Worm (Caenorhabditis elegans) whole organism, L4 larva: ENCODE results near the gene pbs-6.

Experiments
- F10B5.3 ChIP-seq: sonication (generic microtip); optimal IDR thresholded peaks from 2 replicates; lab custom pipeline; 2016; ENCODE audit warnings: mild to moderate bottlenecking, missing genetic modification characterization, missing compliant biosample characterization
- F49E8.2 ChIP-seq: sonication (generic microtip); optimal IDR thresholded peaks from 2 replicates; lab custom pipeline; 2016; ENCODE audit warnings: missing compliant biosample characterization, mild to moderate bottlenecking, missing genetic modification characterization, borderline replicate concordance
- R02D3.7 ChIP-seq: fragments of 150-350 bp; sonication (generic microtip); optimal IDR thresholded peaks from 3 replicates; lab custom pipeline; 2014; ENCODE audit warnings: missing biosample characterization, missing genetic modification characterization
- T26A8.4 ChIP-seq: fragments of 200-800 bp; sonication (Bioruptor generic); IDR thresholded peaks from 2 replicates; pipeline ENCODE4 v1.3.6; 2022; ENCODE audit warnings: missing genetic modification characterization, missing compliant biosample characterization
- Y75B8A.6 ChIP-seq: fragments of 200-800 bp; sonication (Bioruptor generic); IDR thresholded peaks from 2 replicates; pipeline ENCODE4 v1.3.6; 2022; ENCODE audit warnings: missing genetic modification reagents, missing genetic modification characterization, missing compliant biosample characterization
- ZK546.5 ChIP-seq, 2 experiments: sonication (generic microtip); optimal IDR thresholded peaks; 2 replicates each; lab custom pipeline; 2017; ENCODE audit warnings: missing biosample characterization in 2 of 2, missing genetic modification characterization in 2 of 2
- aly-2 ChIP-seq: sonication (generic microtip); optimal IDR thresholded peaks from 2 replicates; lab custom pipeline; 2018; ENCODE audit warnings: missing biosample characterization, missing genetic modification characterization
- arid-1 ChIP-seq: fragments of 200-800 bp; sonication (Bioruptor generic); conservative IDR thresholded peaks from 2 replicates; pipeline ENCODE4 v1.3.6; 2022; ENCODE audit warnings: missing genetic modification reagents, missing genetic modification characterization, missing compliant biosample characterization
- ceh-20 ChIP-seq: fragments of 200-800 bp; sonication (Bioruptor generic); IDR thresholded peaks from 2 replicates; pipeline ENCODE4 v1.3.6; 2022; ENCODE audit warnings: missing genetic modification reagents, missing genetic modification characterization, missing compliant biosample characterization
- ceh-32 ChIP-seq: sonication (generic microtip); optimal IDR thresholded peaks from 2 replicates; lab custom pipeline; 2016; ENCODE audit warnings: mild to moderate bottlenecking, missing genetic modification characterization, missing compliant biosample characterization; ENCODE audit not compliant: poor library complexity
- ces-1 ChIP-seq: fragments of 150-350 bp; sonication (generic microtip); optimal IDR thresholded peaks from 4 replicates; lab custom pipeline; 2014; ENCODE audit warnings: missing biosample characterization, missing genetic modification reagents, missing genetic modification characterization
- ctbp-1 ChIP-seq: fragments of 200-800 bp; sonication (Bioruptor generic); IDR thresholded peaks from 2 replicates; pipeline ENCODE4 v1.3.6; 2022; ENCODE audit warnings: missing genetic modification reagents, missing genetic modification characterization, missing compliant biosample characterization
- daf-16 ChIP-seq, 3 experiments: sonication (generic microtip); optimal IDR thresholded peaks; 2 replicates each; lab custom pipeline; 2016 to 2017; ENCODE audit warnings: missing genetic modification characterization in 3 of 3, missing genetic modification reagents in 3 of 3, mild to moderate bottlenecking in 2 of 3, missing compliant biosample characterization in 2 of 3, missing biosample characterization in 1 of 3, moderate library complexity in 1 of 3
- dmd-6 ChIP-seq: fragments of 200-800 bp; sonication (Bioruptor generic); IDR thresholded peaks from 2 replicates; pipeline ENCODE4 v1.3.6; 2022; ENCODE audit warnings: missing genetic modification reagents, missing genetic modification characterization, missing compliant biosample characterization
- dmd-8 ChIP-seq: fragments of 200-800 bp; sonication (Bioruptor generic); IDR thresholded peaks from 2 replicates; pipeline ENCODE4 v1.3.6; 2022; ENCODE audit warnings: missing genetic modification characterization, missing compliant biosample characterization
- dpl-1 ChIP-seq: fragments of 150-350 bp; optimal IDR thresholded peaks from 2 replicates; lab custom pipeline; 2014; ENCODE audit warnings: missing biosample characterization, missing genetic modification reagents, missing genetic modification characterization
- duxl-1 ChIP-seq: sonication (generic microtip); optimal IDR thresholded peaks from 2 replicates; lab custom pipeline; 2016; ENCODE audit warnings: mild to moderate bottlenecking, missing genetic modification characterization, moderate library complexity, missing compliant biosample characterization; ENCODE audit not compliant: poor library complexity
- egl-27 ChIP-seq: sonication (generic microtip); optimal IDR thresholded peaks from 3 replicates; lab custom pipeline; 2017; ENCODE audit warnings: missing biosample characterization, missing genetic modification reagents, missing genetic modification characterization
- fkh-10 ChIP-seq: fragments of 150-350 bp; optimal IDR thresholded peaks from 2 replicates; lab custom pipeline; 2014; ENCODE audit warnings: missing biosample characterization, missing genetic modification reagents, missing genetic modification characterization
- fos-1 ChIP-seq: fragments of 150-350 bp; optimal IDR thresholded peaks from 2 replicates; lab custom pipeline; 2014; ENCODE audit warnings: missing biosample characterization, missing genetic modification characterization
- gei-8 ChIP-seq: fragments of 200-800 bp; sonication (Bioruptor generic); optimal IDR thresholded peaks from 2 replicates; lab custom pipeline; 2018; ENCODE audit warnings: mild to moderate bottlenecking, missing genetic modification characterization, missing compliant biosample characterization
- hif-1 ChIP-seq, 2 experiments: sonication (generic microtip); optimal IDR thresholded peaks; 2 replicates each; lab custom pipeline; 2016 to 2017; ENCODE audit warnings: missing compliant biosample characterization in 2 of 2, missing genetic modification characterization in 2 of 2, missing genetic modification reagents in 2 of 2, missing genotype in 2 of 2, mild to moderate bottlenecking in 1 of 2
- hlh-11 ChIP-seq: fragments of 200-800 bp; sonication (Bioruptor generic); optimal IDR thresholded peaks from 2 replicates; lab custom pipeline; 2018; ENCODE audit warnings: mild to moderate bottlenecking, missing genetic modification characterization, missing compliant biosample characterization
- hlh-30 ChIP-seq: sonication (generic microtip); optimal IDR thresholded peaks from 2 replicates; lab custom pipeline; 2017; ENCODE audit warnings: antibody characterized with exemption, mild to moderate bottlenecking, missing genetic modification characterization, missing compliant biosample characterization; ENCODE audit not compliant: insufficient read depth
- jun-1 ChIP-seq: fragments of 150-350 bp; optimal IDR thresholded peaks from 2 replicates; lab custom pipeline; 2014; ENCODE audit warnings: missing biosample characterization, missing genetic modification reagents, missing genetic modification characterization
- lin-1 ChIP-seq: fragments of 200-800 bp; sonication (Bioruptor generic); IDR thresholded peaks from 2 replicates; pipeline ENCODE4 v1.3.6; 2022; ENCODE audit warnings: missing genetic modification reagents, missing genetic modification characterization, missing compliant biosample characterization
- lin-38 ChIP-seq: fragments of 200-800 bp; sonication (Bioruptor generic); IDR thresholded peaks from 2 replicates; pipeline ENCODE4 v1.3.6; 2022; ENCODE audit warnings: missing genetic modification reagents, missing genetic modification characterization, missing compliant biosample characterization
- lin-39 ChIP-seq: fragments of 150-350 bp; optimal IDR thresholded peaks from 2 replicates; lab custom pipeline; 2014; ENCODE audit warnings: missing biosample characterization, missing genetic modification reagents, missing genetic modification characterization
- lsy-2 ChIP-seq, 2 experiments: fragments of 150-350 bp in 1 of 2; sonication (generic microtip) in 1 of 2; optimal IDR thresholded peaks; 2 replicates each; lab custom pipeline; 2014 to 2017; ENCODE audit warnings: missing biosample characterization in 2 of 2, missing genetic modification characterization in 2 of 2
- madf-9 ChIP-seq: fragments of 200-800 bp; sonication (Bioruptor generic); conservative IDR thresholded peaks from 2 replicates; pipeline ENCODE4 v1.3.6; 2022; ENCODE audit warnings: missing genetic modification reagents, missing genetic modification characterization, missing compliant biosample characterization
- mdl-1 ChIP-seq, 2 experiments: fragments of 150-350 bp in 1 of 2; sonication (generic microtip) in 1 of 2; optimal IDR thresholded peaks; 2 replicates each; lab custom pipeline; 2014 to 2017; ENCODE audit warnings: missing biosample characterization in 2 of 2, missing genetic modification characterization in 2 of 2
- mdt-29 ChIP-seq: fragments of 200-800 bp; sonication (Bioruptor generic); IDR thresholded peaks from 2 replicates; pipeline ENCODE4 v1.3.6; 2022; ENCODE audit warnings: missing genetic modification reagents, missing genetic modification characterization, missing compliant biosample characterization
- mes-2 ChIP-seq: sonication (generic microtip); optimal IDR thresholded peaks from 2 replicates; lab custom pipeline; 2016; ENCODE audit warnings: missing genotype, mild to moderate bottlenecking, missing genetic modification characterization, missing compliant biosample characterization; ENCODE audit not compliant: poor library complexity, severe bottlenecking
- nhr-102 ChIP-seq: sonication (generic microtip); optimal IDR thresholded peaks from 2 replicates; lab custom pipeline; 2016; ENCODE audit warnings: mild to moderate bottlenecking, missing genetic modification characterization, moderate library complexity, missing compliant biosample characterization
- nhr-11 ChIP-seq: fragments of 150-350 bp; optimal IDR thresholded peaks from 2 replicates; lab custom pipeline; 2014; ENCODE audit warnings: missing biosample characterization, missing genetic modification characterization
- nhr-42 ChIP-seq: fragments of 200-800 bp; sonication (Bioruptor generic); IDR thresholded peaks from 2 replicates; pipeline ENCODE4 v1.3.6; 2022; ENCODE audit warnings: missing genetic modification characterization, missing compliant biosample characterization
- nhr-48 ChIP-seq: sonication (generic microtip); optimal IDR thresholded peaks from 2 replicates; lab custom pipeline; 2016; ENCODE audit warnings: mild to moderate bottlenecking, missing genetic modification characterization, missing compliant biosample characterization
- nhr-6 ChIP-seq: fragments of 150-350 bp; optimal IDR thresholded peaks from 2 replicates; lab custom pipeline; 2014; ENCODE audit warnings: missing biosample characterization, missing genetic modification characterization
- nhr-77 ChIP-seq: fragments of 150-350 bp; optimal IDR thresholded peaks from 2 replicates; lab custom pipeline; 2014; ENCODE audit warnings: missing biosample characterization, missing genetic modification characterization
- php-3 ChIP-seq: fragments of 200-800 bp; sonication (Bioruptor generic); IDR thresholded peaks from 2 replicates; pipeline ENCODE4 v1.3.6; 2022; ENCODE audit warnings: missing genetic modification reagents, missing genetic modification characterization, missing compliant biosample characterization
- pqm-1 ChIP-seq: sonication (generic microtip); optimal IDR thresholded peaks from 2 replicates; lab custom pipeline; 2017; ENCODE audit warnings: missing biosample characterization, missing genetic modification characterization
- rbr-2 ChIP-seq: sonication (generic microtip); optimal IDR thresholded peaks from 2 replicates; lab custom pipeline; 2016; ENCODE audit warnings: missing genotype, missing genetic modification characterization, missing compliant biosample characterization
- spr-1 ChIP-seq: sonication (generic microtip); optimal IDR thresholded peaks from 2 replicates; lab custom pipeline; 2016; ENCODE audit warnings: mild to moderate bottlenecking, missing genetic modification characterization, missing compliant biosample characterization
- tra-1 ChIP-seq: fragments of 200-800 bp; sonication (Bioruptor generic); IDR thresholded peaks from 2 replicates; pipeline ENCODE4 v1.3.6; 2022; ENCODE audit warnings: missing genetic modification reagents, missing genetic modification characterization, missing compliant biosample characterization
- unc-130 ChIP-seq: sonication (generic microtip); optimal IDR thresholded peaks from 2 replicates; lab custom pipeline; 2016; ENCODE audit warnings: missing genetic modification reagents, missing genetic modification characterization, missing compliant biosample characterization
- unc-39 ChIP-seq: sonication (generic microtip); optimal IDR thresholded peaks from 2 replicates; lab custom pipeline; 2017; ENCODE audit warnings: missing biosample characterization, missing genetic modification characterization
- unc-62 ChIP-seq, 3 experiments: fragments of 150-350 bp in 1 of 3; sonication (generic microtip); optimal IDR thresholded peaks in 2 of 3; peaks in 1 of 3; 1 replicate in 1 of 3; 2 replicates in 2 of 3; lab custom pipeline; 2014 to 2017; ENCODE audit warnings: missing biosample characterization in 3 of 3, missing genetic modification characterization in 3 of 3, missing genetic modification reagents in 3 of 3, missing genotype in 1 of 3
- ztf-11 ChIP-seq: fragments of 150-350 bp; optimal IDR thresholded peaks from 2 replicates; lab custom pipeline; 2014; ENCODE audit warnings: missing biosample characterization, missing genetic modification characterization
- ztf-7 ChIP-seq: fragments of 150-350 bp; optimal IDR thresholded peaks from 2 replicates; lab custom pipeline; 2014; ENCODE audit warnings: missing biosample characterization, missing genetic modification characterization

pbs-6 gene

DNA sequence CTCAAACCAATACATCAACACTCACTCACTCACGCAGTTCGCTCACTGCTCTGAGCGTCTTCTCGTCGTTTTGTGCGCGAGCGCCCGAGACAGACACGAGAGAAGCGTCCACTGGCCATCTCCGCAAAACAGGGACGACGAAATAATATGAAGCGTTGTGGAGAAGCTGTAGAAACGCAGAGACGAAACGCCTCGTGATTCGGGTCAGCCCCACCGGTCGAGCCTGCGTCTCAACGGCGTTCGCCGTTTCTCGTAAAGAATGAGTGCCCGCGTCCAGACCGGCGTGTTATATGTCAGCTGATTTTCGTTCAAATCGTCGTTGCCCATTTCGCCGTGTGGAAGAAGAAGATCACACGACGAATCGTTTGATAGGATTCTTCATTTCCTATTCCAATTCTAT lies 16.4 kb downstream of the pbs-6 start, which contains the start of gene fbxl-1 (continued):
- no peak for TF ChIP-seq ceh-32
- peak; percentile 5 for TF ChIP-seq gei-8 (GFP tag; lab: Kevin White, UChicago)
- TF ChIP-seq lin-38 (GFP tag; lab: Robert Waterston, UW), result peak; percentile 59
- TF ChIP-seq madf-9, result peak; percentile 57; the same call in 1 of the 2 replicates
- peak; percentile 76 for TF ChIP-seq nhr-6 (tag; lab: Kevin White, UChicago)
- peak; percentile 80 for TF ChIP-seq ceh-20 (GFP tag; lab: Robert Waterston, UW)
- TF ChIP-seq mdl-1 (tag; optimal IDR thresholded peaks at IDR 0.05; lab: Kevin White, UChicago), result peak; percentile 67 to 97
- TF ChIP-seq nhr-48, result peak; percentile 31
- TF ChIP-seq jun-1 (tag; lab: Kevin White, UChicago), result peak; percentile 23
- TF ChIP-seq unc-62 (GFP tag; optimal IDR thresholded peaks at IDR 0.05 in 1 of 2; lab: Kevin White, UChicago), result peak in 1 of 2 experiments; percentile 99
- no peak for TF ChIP-seq unc-62 (tag; optimal IDR thresholded peaks at IDR 0.05; lab: Kevin White, UChicago)
- peak; percentile 60; the same call in 1 of the 2 replicates for TF ChIP-seq T26A8.4 (GFP tag; lab: Robert Waterston, UW)
- TF ChIP-seq dpl-1 (GFP tag; lab: Kevin White, UChicago), result peak; percentile 16
- peak; percentile 78 for TF ChIP-seq ctbp-1
- peak; percentile 61 for TF ChIP-seq mes-2 (tag; lab: Kevin White, UChicago)
- peak; percentile 87 for TF ChIP-seq rbr-2
- peak; percentile 30 for TF ChIP-seq ztf-7 (tag; lab: Kevin White, UChicago)
- peak; percentile 6 for TF ChIP-seq duxl-1 (tag; lab: Kevin White, UChicago)
- no peak for TF ChIP-seq ztf-11 (tag; lab: Kevin White, UChicago)
- TF ChIP-seq spr-1 (tag; lab: Kevin White, UChicago), result peak; percentile 36
- peak; percentile 99 for TF ChIP-seq hlh-11 (tag; lab: Kevin White, UChicago)
- TF ChIP-seq lin-39, result peak; percentile 12
- TF ChIP-seq fkh-10 (GFP tag; lab: Kevin White, UChicago), result peak; percentile 28
- TF ChIP-seq ces-1, result no peak
- 0 out of 2 replicates have a peak, but pooled peaks have one; percentile 35 for TF ChIP-seq lin-1
- no peak for TF ChIP-seq daf-16 (GFP tag; optimal IDR thresholded peaks at IDR 0.05; lab: Kevin White, UChicago)
- TF ChIP-seq daf-16 (tag; optimal IDR thresholded peaks at IDR 0.05; lab: Kevin White, UChicago), result peak; percentile 64
- TF ChIP-seq nhr-42 (GFP tag; lab: Robert Waterston, UW), result peak; percentile 41; the same call in 1 of the 2 replicates
- TF ChIP-seq unc-39 (tag; lab: Kevin White, UChicago), result no peak
- peak; percentile 91 for TF ChIP-seq nhr-11
- peak; percentile 80 to 82 for TF ChIP-seq lsy-2 (tag; optimal IDR thresholded peaks at IDR 0.05; lab: Kevin White, UChicago)
- TF ChIP-seq php-3 (GFP tag; lab: Robert Waterston, UW), result 0 out of 2 replicates have a peak, but pooled peaks have one; percentile 39
- no peak for TF ChIP-seq unc-130 (GFP tag; lab: Kevin White, UChicago)
- peak; percentile 16 to 84 for TF ChIP-seq hif-1 (tag; optimal IDR thresholded peaks at IDR 0.05; lab: Kevin White, UChicago)
- TF ChIP-seq aly-2 (tag; lab: Kevin White, UChicago), result peak; percentile 28
- TF ChIP-seq dmd-8, result no peak
- TF ChIP-seq pqm-1 (tag; lab: Kevin White, UChicago), result peak; percentile 15
- TF ChIP-seq ZK546.5 (tag; optimal IDR thresholded peaks at IDR 0.05; lab: Kevin White, UChicago), result peak in 1 of 2 experiments; percentile 39
- peak; percentile 83 for TF ChIP-seq nhr-77
- peak; percentile 64 for TF ChIP-seq arid-1 (GFP tag; lab: Robert Waterston, UW)
- peak; percentile 86 for TF ChIP-seq dmd-6 (GFP tag; lab: Robert Waterston, UW)

DNA sequence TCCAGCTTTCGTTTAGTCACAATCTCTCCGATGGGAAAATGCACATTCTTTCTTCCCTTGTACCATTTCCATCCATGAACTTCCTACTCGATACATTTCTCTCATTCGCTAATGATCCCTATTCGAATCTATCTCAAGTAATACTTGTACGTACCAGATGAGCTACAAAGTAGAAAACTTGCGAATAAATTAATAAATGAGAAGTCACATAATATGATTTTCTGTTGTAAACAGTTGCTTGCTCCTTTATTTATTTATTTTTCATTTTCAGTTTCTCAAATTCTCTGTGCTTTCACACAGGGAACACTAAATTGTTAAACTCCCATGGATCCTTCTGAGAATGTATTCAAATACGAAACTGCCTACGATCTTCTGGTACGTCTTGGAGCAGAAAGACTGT lies 17.7 kb downstream of the pbs-6 start, which contains the start of gene rfs-1:
TSS of gene rfs-1 (plus strand) at position 301 of the 400 bp plus-strand sequence.
- TF ChIP-seq hlh-30 (tag; lab: Kevin White, UChicago) (no peak), nhr-102 (no peak), hlh-11 (tag; lab: Kevin White, UChicago) (no peak), F10B5.3 (tag; lab: Kevin White, UChicago) (no peak), mdt-29 (GFP tag; lab: Robert Waterston, UW) (no peak), arid-1 (GFP tag; lab: Robert Waterston, UW) (no peak), fkh-10 (GFP tag; lab: Kevin White, UChicago) (no peak), F49E8.2 (tag; lab: Kevin White, UChicago) (no peak), dmd-8 (no peak), fos-1 (no peak), egl-27 (tag; lab: Kevin White, UChicago) (no peak), tra-1 (no peak), Y75B8A.6 (GFP tag; lab: Robert Waterston, UW) (no peak), R02D3.7 (tag; lab: Kevin White, UChicago) (no peak)
